Worm (Caenorhabditis elegans): ENCODE results near the gene C51E3.9.

C51E3.9 gene

ce11 chrV:10124799-10125548 is 20.8 kb upstream of the C51E3.9 start, which contains the start of gene C08B6.10:
C08B6.10 (plus strand) TSS chrV:10125498.
- no peak for TF ChIP-seq tbx-37 (GFP tag; conservative IDR thresholded peaks at IDR 0.05)
- no peak for TF ChIP-seq tra-4 (tag; optimal IDR thresholded peaks at IDR 0.05)
- TF ChIP-seq sea-1 (GFP tag; conservative IDR thresholded peaks at IDR 0.05) = no peak
- no peak for TF ChIP-seq ceh-36 (tag; optimal IDR thresholded peaks at IDR 0.05)
- TF ChIP-seq flt-1 (GFP tag; IDR thresholded peaks at IDR 0.05) = no peak
- no peak for TF ChIP-seq tbx-11 (GFP tag; IDR thresholded peaks at IDR 0.05)
- TF ChIP-seq hnd-1 (tag; optimal IDR thresholded peaks at IDR 0.05) = no peak
- TF ChIP-seq pes-1 (GFP tag; IDR thresholded peaks at IDR 0.05) = no peak
- no peak for TF ChIP-seq F13C5.2 (tag; optimal IDR thresholded peaks at IDR 0.05)
- no peak for TF ChIP-seq ceh-13 (GFP tag; optimal IDR thresholded peaks at IDR 0.05)
- TF ChIP-seq scrt-1 (GFP tag; IDR thresholded peaks at IDR 0.05) = no peak
- no peak for TF ChIP-seq aly-1 (tag; optimal IDR thresholded peaks at IDR 0.05)
- no peak for TF ChIP-seq hmg-4 (GFP tag; optimal IDR thresholded peaks at IDR 0.05)

- TF ChIP-seq hmbx-1 (tag; optimal IDR thresholded peaks at IDR 0.05) = no peak
- no peak for TF ChIP-seq hnd-1 (tag; optimal IDR thresholded peaks at IDR 0.05)
- TF ChIP-seq tbx-11 (GFP tag; IDR thresholded peaks at IDR 0.05) = no peak
- TF ChIP-seq scrt-1 (GFP tag; IDR thresholded peaks at IDR 0.05) = no peak
- TF ChIP-seq tra-4 (tag; optimal IDR thresholded peaks at IDR 0.05) = no peak
Measured at ce11 chrV:10130195-10130594, 15.6 kb upstream of the C51E3.9 start, which contains the start of gene aos-1. aos-1 (minus strand) TSS chrV:10130295.

ce11 chrV:10133277-10133676 is 12.5 kb upstream of the C51E3.9 start:
- TF ChIP-seq ceh-36 (tag; optimal IDR thresholded peaks at IDR 0.05) (no peak), flt-1 (GFP tag; IDR thresholded peaks at IDR 0.05) (no peak), F13C5.2 (tag; optimal IDR thresholded peaks at IDR 0.05) (no peak), hmbx-1 (tag; optimal IDR thresholded peaks at IDR 0.05) (no peak), tbx-11 (GFP tag; IDR thresholded peaks at IDR 0.05) (no peak), scrt-1 (GFP tag; IDR thresholded peaks at IDR 0.05) (no peak), hnd-1 (tag; optimal IDR thresholded peaks at IDR 0.05) (no peak), hmg-4 (GFP tag; optimal IDR thresholded peaks at IDR 0.05) (no peak), tbx-37 (GFP tag; conservative IDR thresholded peaks at IDR 0.05) (no peak), aly-1 (tag; optimal IDR thresholded peaks at IDR 0.05) (no peak), ama-1 (optimal IDR thresholded peaks at IDR 0.05) (no peak), sea-1 (GFP tag; conservative IDR thresholded peaks at IDR 0.05) (no peak)

ce11 chrV:10134077-10134693 is 11.6 kb upstream of the C51E3.9 start, which contains the start of the genes C08B6.18, wdr-20 and C08B6.8:
C08B6.18 (minus strand) TSS chrV:10134127.
wdr-20 (minus strand) TSS chrV:10134158.
C08B6.8 (plus strand) TSS chrV:10134643.
- no peak for TF ChIP-seq sea-1 (GFP tag; conservative IDR thresholded peaks at IDR 0.05)
- TF ChIP-seq hnd-1 (tag; optimal IDR thresholded peaks at IDR 0.05) = no peak
- TF ChIP-seq hmbx-1 (tag; optimal IDR thresholded peaks at IDR 0.05) = no peak
- no peak for TF ChIP-seq ets-7 (tag; optimal IDR thresholded peaks at IDR 0.05)

ce11 chrV:10146787-10147186 is 1.0 kb downstream of the C51E3.9 start:
- TF ChIP-seq ama-1 (optimal IDR thresholded peaks at IDR 0.05) (no peak), sea-1 (GFP tag; conservative IDR thresholded peaks at IDR 0.05) (no peak), aly-1 (tag; optimal IDR thresholded peaks at IDR 0.05) (no peak), tra-4 (tag; optimal IDR thresholded peaks at IDR 0.05) (no peak), tbx-37 (GFP tag; conservative IDR thresholded peaks at IDR 0.05) (no peak), ceh-13 (GFP tag; optimal IDR thresholded peaks at IDR 0.05) (no peak), hmg-4 (GFP tag; optimal IDR thresholded peaks at IDR 0.05) (no peak), ets-7 (tag; optimal IDR thresholded peaks at IDR 0.05) (no peak), ceh-36 (tag; optimal IDR thresholded peaks at IDR 0.05) (no peak), scrt-1 (GFP tag; IDR thresholded peaks at IDR 0.05) (no peak), F13C5.2 (tag; optimal IDR thresholded peaks at IDR 0.05) (no peak), tbx-11 (GFP tag; IDR thresholded peaks at IDR 0.05) (no peak)

ce11 chrV:10148352-10148751 is 2.6 kb downstream of the C51E3.9 start, which contains the start of gene srsx-26:
srsx-26 (plus strand) TSS chrV:10148652.
- TF ChIP-seq ceh-36 (tag; optimal IDR thresholded peaks at IDR 0.05) = no peak
- no peak for TF ChIP-seq ets-7 (tag; optimal IDR thresholded peaks at IDR 0.05)
- no peak for TF ChIP-seq aly-1 (tag; optimal IDR thresholded peaks at IDR 0.05)
- TF ChIP-seq scrt-1 (GFP tag; IDR thresholded peaks at IDR 0.05) = no peak
- no peak for TF ChIP-seq pes-1 (GFP tag; IDR thresholded peaks at IDR 0.05)
- no peak for TF ChIP-seq hnd-1 (tag; optimal IDR thresholded peaks at IDR 0.05)

- TF ChIP-seq hmbx-1 (tag; optimal IDR thresholded peaks at IDR 0.05) (no peak), scrt-1 (GFP tag; IDR thresholded peaks at IDR 0.05) (no peak), tra-4 (tag; optimal IDR thresholded peaks at IDR 0.05) (no peak), F13C5.2 (tag; optimal IDR thresholded peaks at IDR 0.05) (no peak), ets-7 (tag; optimal IDR thresholded peaks at IDR 0.05) (no peak), aly-1 (tag; optimal IDR thresholded peaks at IDR 0.05) (no peak), tbx-37 (GFP tag; conservative IDR thresholded peaks at IDR 0.05) (no peak), ceh-36 (tag; optimal IDR thresholded peaks at IDR 0.05) (no peak), B0310.2 (tag; optimal IDR thresholded peaks at IDR 0.05) (no peak), hmg-4 (GFP tag; optimal IDR thresholded peaks at IDR 0.05) (no peak), sea-1 (GFP tag; conservative IDR thresholded peaks at IDR 0.05) (no peak), ama-1 (optimal IDR thresholded peaks at IDR 0.05) (no peak), hnd-1 (tag; optimal IDR thresholded peaks at IDR 0.05) (no peak), pes-1 (GFP tag; IDR thresholded peaks at IDR 0.05) (no peak), tbx-11 (GFP tag; IDR thresholded peaks at IDR 0.05) (no peak)
Measured at ce11 chrV:10149728-10150127, 4.0 kb downstream of the C51E3.9 start, which contains the start of gene srsx-27. srsx-27 (plus strand) TSS chrV:10150028.
